Worm (Caenorhabditis elegans) whole organism, midembryonic: ENCODE results near the gene K10C9.4.

Experiments
- T22C8.4 ChIP-seq: fragments of 200-800 bp; sonication (Bioruptor generic); IDR thresholded peaks from 2 replicates; pipeline ENCODE4 v1.3.6; 2022; ENCODE audit warnings: missing genetic modification characterization, missing compliant biosample characterization
- cog-1 ChIP-seq: sonication (generic microtip); optimal IDR thresholded peaks from 2 replicates; lab custom pipeline; 2016; ENCODE audit warnings: missing genetic modification characterization, missing compliant biosample characterization
- flt-1 ChIP-seq: fragments of 200-800 bp; sonication (Bioruptor generic); IDR thresholded peaks from 2 replicates; pipeline ENCODE4 v1.3.6; 2022; ENCODE audit warnings: missing genetic modification characterization, missing compliant biosample characterization
- klf-2 ChIP-seq: fragments of 200-800 bp; sonication (Bioruptor generic); conservative IDR thresholded peaks from 2 replicates; pipeline ENCODE4 v1.3.6; 2022; ENCODE audit warnings: missing genetic modification reagents, missing genetic modification characterization, missing compliant biosample characterization
- med-1 ChIP-seq: sonication (generic microtip); optimal IDR thresholded peaks from 2 replicates; lab custom pipeline; 2017; ENCODE audit warnings: missing genetic modification characterization, mild to moderate bottlenecking, missing compliant biosample characterization, antibody characterized with exemption, missing genetic modification reagents; ENCODE audit not compliant: insufficient read depth
- ref-1 ChIP-seq: fragments of 200-800 bp; sonication (Bioruptor generic); conservative IDR thresholded peaks from 2 replicates; pipeline ENCODE4 v1.3.6; 2022; ENCODE audit warnings: missing genetic modification reagents, missing genetic modification characterization, missing compliant biosample characterization
- tab-1 ChIP-seq: fragments of 200-800 bp; sonication (Bioruptor generic); IDR thresholded peaks from 2 replicates; pipeline ENCODE4 v1.3.6; 2022; ENCODE audit warnings: missing genetic modification characterization, missing compliant biosample characterization
- ztf-23 ChIP-seq: fragments of 200-800 bp; sonication (Bioruptor generic); IDR thresholded peaks from 2 replicates; pipeline ENCODE4 v1.3.6; 2022; ENCODE audit warnings: missing genetic modification reagents, missing genetic modification characterization, missing compliant biosample characterization
- ztf-29 ChIP-seq: fragments of 200-800 bp; sonication (Bioruptor generic); IDR thresholded peaks from 2 replicates; pipeline ENCODE4 v1.3.6; 2022; ENCODE audit warnings: missing genetic modification reagents, missing genetic modification characterization, missing compliant biosample characterization

DNA sequence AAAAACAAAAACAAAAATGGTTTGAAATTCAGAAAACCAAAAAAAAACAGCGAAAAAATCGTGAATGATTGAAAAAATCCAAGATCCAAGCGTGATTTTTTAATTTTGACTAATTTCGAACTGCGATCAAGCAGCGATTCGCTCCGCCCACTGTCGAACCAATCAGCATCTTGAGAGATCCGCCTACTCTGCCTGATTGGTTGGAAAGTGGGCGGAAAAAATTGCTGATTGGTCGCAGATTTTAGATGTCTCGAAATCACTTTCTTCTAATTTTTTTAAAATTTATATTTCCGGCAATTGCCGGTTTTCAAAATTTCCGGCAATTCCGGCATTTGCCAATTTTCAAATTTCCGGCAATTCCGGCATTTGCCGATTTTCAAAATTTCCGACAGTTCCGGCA, 37.6 kb downstream of the K10C9.4 start:
- TF ChIP-seq T22C8.4 (GFP tag; lab: Robert Waterston, UW) (no peak), tab-1 (GFP tag; lab: Robert Waterston, UW) (no peak), med-1 (GFP tag; lab: Kevin White, UChicago) (no peak), flt-1 (GFP tag; lab: Robert Waterston, UW) (no peak), ztf-29 (GFP tag; lab: Robert Waterston, UW) (no peak), klf-2 (GFP tag; lab: Robert Waterston, UW) (no peak), ref-1 (GFP tag; lab: Robert Waterston, UW) (no peak), cog-1 (no peak), ztf-23 (GFP tag; lab: Robert Waterston, UW) (no peak)
